Fruit fly (Drosophila melanogaster): Measurements from ENCODE around the gene para.
A peak's percentile ranks its signal among the peaks of the same experiment; 100 is the strongest.

Gene para

dm6 chrX:16414451-16415368 lies 118.2 kb downstream of the para start, which contains the start of gene Traf-like (continued):
- peak in 1 of 2 experiments; percentile 47 for TF ChIP-seq bsh (GFP tag; optimal IDR thresholded peaks at IDR 0.05)
- TF ChIP-seq bbx (GFP tag; IDR thresholded peaks at IDR 0.05; ENCODE audit: partially characterized antibody), result no peak
- TF ChIP-seq slp2 (GFP tag; optimal IDR thresholded peaks at IDR 0.05), result no peak
- no peak for TF ChIP-seq Mad (GFP tag; optimal IDR thresholded peaks at IDR 0.05)
- no peak for TF ChIP-seq pzg (GFP tag; optimal IDR thresholded peaks at IDR 0.05)
- no peak for TF ChIP-seq gfzf (GFP tag; optimal IDR thresholded peaks at IDR 0.05)
- TF ChIP-seq CG31388 (GFP tag; optimal IDR thresholded peaks at IDR 0.05), result no peak
- no peak for TF ChIP-seq Dek (tag; optimal IDR thresholded peaks at IDR 0.05)
- peak; percentile 44 for TF ChIP-seq D19A (tag; optimal IDR thresholded peaks at IDR 0.05)
- no peak for TF ChIP-seq mld (GFP tag; IDR thresholded peaks at IDR 0.05; ENCODE audit: partially characterized antibody)
- TF ChIP-seq CG15514 (GFP tag; optimal IDR thresholded peaks at IDR 0.05), result no peak
- no peak for TF ChIP-seq oc (tag; optimal IDR thresholded peaks at IDR 0.05)
- TF ChIP-seq sqz (GFP tag; optimal IDR thresholded peaks at IDR 0.05), result no peak
- TF ChIP-seq CG2202 (tag; optimal IDR thresholded peaks at IDR 0.05), result no peak
- TF ChIP-seq gce (GFP tag; IDR thresholded peaks at IDR 0.05), result no peak
- no peak for TF ChIP-seq gro (GFP tag; optimal IDR thresholded peaks at IDR 0.05)
- TF ChIP-seq dimm (GFP tag; IDR thresholded peaks at IDR 0.05), result no peak
- peak; percentile 49 for TF ChIP-seq sug (tag; optimal IDR thresholded peaks at IDR 0.05)
- no peak for TF ChIP-seq crol (GFP tag; IDR thresholded peaks at IDR 0.05)
- no peak for TF ChIP-seq CG4328 (GFP tag; optimal IDR thresholded peaks at IDR 0.05)
- TF ChIP-seq tio (GFP tag; optimal IDR thresholded peaks at IDR 0.05), result no peak
- TF ChIP-seq al (GFP tag; IDR thresholded peaks at IDR 0.05), result no peak
- TF ChIP-seq CG10147 (GFP tag; optimal IDR thresholded peaks at IDR 0.05), result no peak
- peak; percentile 52 for TF ChIP-seq Sox102F (GFP tag; optimal IDR thresholded peaks at IDR 0.05)
- TF ChIP-seq lov (optimal IDR thresholded peaks at IDR 0.05), result no peak
- TF ChIP-seq lov (GFP tag; IDR thresholded peaks at IDR 0.05), result no peak
- TF ChIP-seq Aef1 (GFP tag; IDR thresholded peaks at IDR 0.05), result no peak
- no peak for TF ChIP-seq CG32772 (GFP tag; IDR thresholded peaks at IDR 0.05)
- TF ChIP-seq mirr (GFP tag; optimal IDR thresholded peaks at IDR 0.05), result peak; percentile 76
- TF ChIP-seq CG14441 (GFP tag; IDR thresholded peaks at IDR 0.05), result peak; percentile 42; the same call in 1 of the 2 replicates
- TF ChIP-seq inv (GFP tag; IDR thresholded peaks at IDR 0.05; ENCODE audit: partially characterized antibody), result no peak
- no peak for TF ChIP-seq Hand (GFP tag; optimal IDR thresholded peaks at IDR 0.05)
- peak; percentile 10 for TF ChIP-seq CG10979 (tag; optimal IDR thresholded peaks at IDR 0.05)
- TF ChIP-seq Fer3 (tag; optimal IDR thresholded peaks at IDR 0.05), result no peak
- TF ChIP-seq Dfd (GFP tag; optimal IDR thresholded peaks at IDR 0.05), result no peak
- TF ChIP-seq hth (optimal IDR thresholded peaks at IDR 0.05), result no peak
- no peak for TF ChIP-seq HLH3B (GFP tag; IDR thresholded peaks at IDR 0.05)
- TF ChIP-seq toy (GFP tag; IDR thresholded peaks at IDR 0.05), result no peak
- TF ChIP-seq CG18599 (GFP tag; optimal IDR thresholded peaks at IDR 0.05), result peak; percentile 17
- TF ChIP-seq jumu (GFP tag; optimal IDR thresholded peaks at IDR 0.05), result no peak
- peak; percentile 41 for TF ChIP-seq grn (GFP tag; optimal IDR thresholded peaks at IDR 0.05)
- no peak for TF ChIP-seq z (GFP tag; IDR thresholded peaks at IDR 0.05)
- TF ChIP-seq HHEX (GFP tag; optimal IDR thresholded peaks at IDR 0.05), result no peak
- TF ChIP-seq wek (GFP tag; optimal IDR thresholded peaks at IDR 0.05), result no peak
- peak; percentile 23 for TF ChIP-seq Hey (tag; optimal IDR thresholded peaks at IDR 0.05)
- no peak for TF ChIP-seq aop (GFP tag; IDR thresholded peaks at IDR 0.05)
- TF ChIP-seq ind (GFP tag; optimal IDR thresholded peaks at IDR 0.05), result no peak
- peak; percentile 14 for TF ChIP-seq cg (GFP tag; optimal IDR thresholded peaks at IDR 0.05)
- TF ChIP-seq ab (GFP tag; optimal IDR thresholded peaks at IDR 0.05), result no peak

Measured in whole organism, embryonic.